Worm (Caenorhabditis elegans) whole organism, young adult: ENCODE measurements around the gene C04E12.2.

Experiments used
- B0035.1 ChIP-seq: sonication (generic microtip); optimal IDR thresholded peaks from 2 replicates; lab custom pipeline; 2016; ENCODE audit warnings: missing genetic modification characterization, mild to moderate bottlenecking, missing compliant biosample characterization, missing genotype, missing genetic modification reagents
- C17E4.6 ChIP-seq: fragments of 200-800 bp; sonication (Bioruptor generic); IDR thresholded peaks from 2 replicates; pipeline ENCODE4 v1.3.6; 2022; ENCODE audit warnings: missing genetic modification reagents, missing genetic modification characterization, missing compliant biosample characterization
- F37B4.10 ChIP-seq: fragments of 200-800 bp; sonication (Bioruptor generic); IDR thresholded peaks from 2 replicates; pipeline ENCODE4 v1.3.6; 2022; ENCODE audit warnings: missing genetic modification characterization, missing compliant biosample characterization
- F49E8.2 ChIP-seq: sonication (generic microtip); optimal IDR thresholded peaks from 3 replicates; lab custom pipeline; 2017; ENCODE audit warnings: missing genetic modification characterization, mild to moderate bottlenecking, missing compliant biosample characterization, antibody characterized with exemption, moderate library complexity; ENCODE audit not compliant: insufficient read depth
- F57C9.4 ChIP-seq: sonication (generic microtip); optimal IDR thresholded peaks from 2 replicates; lab custom pipeline; 2017; ENCODE audit warnings: mild to moderate bottlenecking, missing genetic modification characterization, missing compliant biosample characterization
- K11D2.4 ChIP-seq: fragments of 200-800 bp; sonication (Bioruptor generic); IDR thresholded peaks from 2 replicates; pipeline ENCODE4 v1.3.6; 2022; ENCODE audit warnings: missing genetic modification reagents, missing genetic modification characterization, missing compliant biosample characterization
- K12H6.12 ChIP-seq: fragments of 200-800 bp; sonication (Bioruptor generic); optimal IDR thresholded peaks from 2 replicates; lab custom pipeline; 2018; ENCODE audit warnings: mild to moderate bottlenecking, missing genetic modification characterization, missing compliant biosample characterization
- T07F8.4 ChIP-seq: sonication (generic microtip); optimal IDR thresholded peaks from 2 replicates; lab custom pipeline; 2016; ENCODE audit warnings: mild to moderate bottlenecking, missing genetic modification characterization, moderate library complexity, missing compliant biosample characterization
- Y56A3A.18 ChIP-seq: fragments of 200-800 bp; sonication (Bioruptor generic); IDR thresholded peaks from 2 replicates; pipeline ENCODE4 v1.3.6; 2022; ENCODE audit warnings: missing genetic modification reagents, missing genetic modification characterization, missing compliant biosample characterization
- aptf-2 ChIP-seq: fragments of 200-800 bp; sonication (Bioruptor generic); conservative IDR thresholded peaks from 2 replicates; pipeline ENCODE4 v1.3.6; 2022; ENCODE audit warnings: missing genetic modification reagents, missing genetic modification characterization, missing compliant biosample characterization
- attf-6 ChIP-seq: fragments of 200-800 bp; sonication (Bioruptor generic); IDR thresholded peaks from 2 replicates; pipeline ENCODE4 v1.3.6; 2022; ENCODE audit warnings: missing genetic modification reagents, missing genetic modification characterization, missing compliant biosample characterization
- ceh-100 ChIP-seq: fragments of 200-800 bp; sonication (Bioruptor generic); IDR thresholded peaks from 2 replicates; pipeline ENCODE4 v1.3.6; 2022; ENCODE audit warnings: missing genetic modification reagents, missing genetic modification characterization, missing compliant biosample characterization
- ceh-27 ChIP-seq: fragments of 200-800 bp; sonication (Bioruptor generic); optimal IDR thresholded peaks from 2 replicates; lab custom pipeline; 2018; ENCODE audit warnings: mild to moderate bottlenecking, missing genetic modification characterization, moderate library complexity, missing compliant biosample characterization
- ceh-40 ChIP-seq: fragments of 200-800 bp; sonication (Bioruptor generic); IDR thresholded peaks from 2 replicates; pipeline ENCODE4 v1.3.6; 2022; ENCODE audit warnings: missing genetic modification characterization, missing compliant biosample characterization
- chd-7 ChIP-seq: sonication (generic microtip); optimal IDR thresholded peaks from 2 replicates; lab custom pipeline; 2016; ENCODE audit warnings: mild to moderate bottlenecking, missing genetic modification characterization, moderate library complexity, missing compliant biosample characterization
- egl-18 ChIP-seq: fragments of 200-800 bp; sonication (Bioruptor generic); IDR thresholded peaks from 2 replicates; pipeline ENCODE4 v1.3.6; 2022; ENCODE audit warnings: missing genetic modification reagents, missing genetic modification characterization, missing compliant biosample characterization
- fkh-3 ChIP-seq: sonication (generic microtip); optimal IDR thresholded peaks from 2 replicates; lab custom pipeline; 2016; ENCODE audit warnings: mild to moderate bottlenecking, missing genetic modification characterization, missing compliant biosample characterization
- hlh-26 ChIP-seq: fragments of 200-800 bp; sonication (Bioruptor generic); conservative IDR thresholded peaks from 2 replicates; pipeline ENCODE4 v1.3.6; 2022; ENCODE audit warnings: missing genetic modification reagents, missing genetic modification characterization, missing compliant biosample characterization
- hrde-1 ChIP-seq: sonication (generic microtip); optimal IDR thresholded peaks from 2 replicates; lab custom pipeline; 2016; ENCODE audit warnings: missing genetic modification characterization, mild to moderate bottlenecking, missing compliant biosample characterization, moderate library complexity, missing genotype, missing genetic modification reagents, borderline replicate concordance
- lsl-1 ChIP-seq: fragments of 200-800 bp; sonication (Bioruptor generic); optimal IDR thresholded peaks from 2 replicates; lab custom pipeline; 2018; ENCODE audit warnings: mild to moderate bottlenecking, missing genetic modification characterization, moderate library complexity, missing compliant biosample characterization
- lsy-27 ChIP-seq: sonication (generic microtip); optimal IDR thresholded peaks from 2 replicates; lab custom pipeline; 2017; ENCODE audit warnings: missing genetic modification characterization, mild to moderate bottlenecking, missing compliant biosample characterization, antibody characterized with exemption, missing genotype, borderline replicate concordance; ENCODE audit not compliant: insufficient read depth
- madf-6 ChIP-seq: fragments of 200-800 bp; sonication (Bioruptor generic); IDR thresholded peaks from 2 replicates; pipeline ENCODE4 v1.3.6; 2022; ENCODE audit warnings: missing genetic modification reagents, missing genetic modification characterization, missing compliant biosample characterization
- mel-28 ChIP-seq: sonication (generic microtip); optimal IDR thresholded peaks from 2 replicates; lab custom pipeline; 2016; ENCODE audit warnings: borderline replicate concordance, mild to moderate bottlenecking, missing genetic modification characterization, missing compliant biosample characterization
- mes-4 ChIP-seq: sonication (generic microtip); optimal IDR thresholded peaks from 2 replicates; lab custom pipeline; 2016; ENCODE audit warnings: missing genotype, missing genetic modification characterization, missing compliant biosample characterization
- mxl-1 ChIP-seq: sonication (generic microtip); optimal IDR thresholded peaks from 2 replicates; lab custom pipeline; 2016; ENCODE audit warnings: missing genetic modification characterization, missing compliant biosample characterization
- nfyb-1 ChIP-seq: fragments of 200-800 bp; sonication (Bioruptor generic); IDR thresholded peaks from 2 replicates; pipeline ENCODE4 v1.3.6; 2022; ENCODE audit warnings: missing genetic modification reagents, missing genetic modification characterization, missing compliant biosample characterization
- nhr-120 ChIP-seq: fragments of 200-800 bp; sonication (Bioruptor generic); IDR thresholded peaks from 2 replicates; pipeline ENCODE4 v1.3.6; 2022; ENCODE audit warnings: missing genetic modification characterization, missing compliant biosample characterization
- nhr-80 ChIP-seq: sonication (generic microtip); optimal IDR thresholded peaks from 2 replicates; lab custom pipeline; 2016; ENCODE audit warnings: missing genetic modification characterization, missing compliant biosample characterization
- nhr-90 ChIP-seq: sonication (generic microtip); optimal IDR thresholded peaks from 2 replicates; lab custom pipeline; 2016; ENCODE audit warnings: missing genotype, mild to moderate bottlenecking, missing genetic modification characterization, missing compliant biosample characterization
- pbrm-1 ChIP-seq: fragments of 200-800 bp; sonication (Bioruptor generic); IDR thresholded peaks from 2 replicates; pipeline ENCODE4 v1.3.6; 2022; ENCODE audit warnings: missing genetic modification reagents, missing genetic modification characterization, missing compliant biosample characterization
- repo-1 ChIP-seq: sonication (generic microtip); optimal IDR thresholded peaks from 2 replicates; lab custom pipeline; 2017; ENCODE audit warnings: mild to moderate bottlenecking, missing genetic modification characterization, missing compliant biosample characterization
- snpc-3.4 ChIP-seq: sonication (generic microtip); optimal IDR thresholded peaks from 2 replicates; lab custom pipeline; 2017; ENCODE audit warnings: missing genetic modification characterization, mild to moderate bottlenecking, missing compliant biosample characterization, antibody characterized with exemption, moderate library complexity, missing genotype, missing genetic modification reagents
- tbx-9 ChIP-seq: sonication (generic microtip); optimal IDR thresholded peaks from 2 replicates; lab custom pipeline; 2016; ENCODE audit warnings: borderline replicate concordance, missing genetic modification characterization, inconsistent platforms, missing compliant biosample characterization
- tlf-1 ChIP-seq: fragments of 200-800 bp; sonication (Bioruptor generic); optimal IDR thresholded peaks from 2 replicates; lab custom pipeline; 2018; ENCODE audit warnings: mild to moderate bottlenecking, missing genetic modification characterization, missing compliant biosample characterization
- ztf-25 ChIP-seq: fragments of 200-800 bp; sonication (Bioruptor generic); IDR thresholded peaks from 2 replicates; pipeline ENCODE4 v1.3.6; 2022; ENCODE audit warnings: missing genetic modification reagents, missing genetic modification characterization, missing compliant biosample characterization
- ztf-26 ChIP-seq: sonication (generic microtip); optimal IDR thresholded peaks from 2 replicates; lab custom pipeline; 2017; ENCODE audit warnings: missing genetic modification characterization, missing compliant biosample characterization
- ztf-28 ChIP-seq: fragments of 200-800 bp; sonication (Bioruptor generic); IDR thresholded peaks from 2 replicates; pipeline ENCODE4 v1.3.6; 2022; ENCODE audit warnings: missing genetic modification reagents, missing genetic modification characterization, missing compliant biosample characterization

Gene C04E12.2

ce11 chrV:3409498-3409897, 41.6 kb downstream of the C04E12.2 start:
- TF ChIP-seq F37B4.10 (GFP tag; lab: Robert Waterston, UW) (no peak), aptf-2 (GFP tag; lab: Robert Waterston, UW) (no peak), snpc-3.4 (tag; lab: Kevin White, UChicago) (no peak), F49E8.2 (tag; lab: Kevin White, UChicago) (no peak), C17E4.6 (GFP tag; lab: Robert Waterston, UW) (no peak), pbrm-1 (GFP tag; lab: Robert Waterston, UW) (no peak), fkh-3 (tag; lab: Kevin White, UChicago) (no peak), nfyb-1 (no peak), ceh-40 (GFP tag; lab: Robert Waterston, UW) (no peak), nhr-120 (GFP tag; lab: Robert Waterston, UW) (no peak), Y56A3A.18 (GFP tag; lab: Robert Waterston, UW) (no peak), nhr-90 (tag; lab: Kevin White, UChicago) (no peak), lsy-27 (tag; lab: Kevin White, UChicago) (no peak), mxl-1 (tag; lab: Kevin White, UChicago) (no peak), T07F8.4 (tag; lab: Kevin White, UChicago) (no peak), K12H6.12 (tag; lab: Kevin White, UChicago) (no peak), chd-7 (tag; lab: Kevin White, UChicago) (no peak), lsl-1 (GFP tag; lab: Kevin White, UChicago) (no peak), mel-28 (tag; lab: Kevin White, UChicago) (no peak), K11D2.4 (GFP tag; lab: Robert Waterston, UW) (no peak)

DNA sequence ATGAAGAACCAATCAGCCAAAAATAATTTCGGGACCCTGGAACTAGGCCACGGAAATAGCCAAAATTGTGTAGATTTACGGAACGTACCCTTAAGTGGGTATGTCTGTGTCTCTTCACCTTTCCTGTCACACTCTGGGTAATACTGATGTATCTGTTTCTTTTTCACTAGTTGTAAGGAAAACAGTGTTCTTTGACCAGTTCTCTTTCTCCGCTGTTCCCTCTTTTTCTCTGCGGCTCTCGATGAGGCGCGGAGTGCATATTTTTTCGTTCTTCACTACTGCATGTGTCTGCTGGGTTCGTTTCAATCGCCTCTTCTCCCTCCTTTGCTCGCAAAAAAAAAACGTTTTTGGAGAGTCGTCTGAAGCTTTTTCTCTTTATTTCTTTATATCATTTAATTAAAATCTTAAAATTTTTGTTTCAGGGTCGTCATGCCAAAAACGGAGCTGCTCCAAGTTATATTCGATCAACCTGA, 42.3 kb downstream of the C04E12.2 start, which contains the start of gene arrd-22:
Gene arrd-22 (plus strand): TSS at position 423 of the 473 bp plus-strand sequence.
- no peak for TF ChIP-seq nhr-90 (tag; lab: Kevin White, UChicago)
- TF ChIP-seq ceh-27 (GFP tag; lab: Kevin White, UChicago) = peak; percentile 15

DNA sequence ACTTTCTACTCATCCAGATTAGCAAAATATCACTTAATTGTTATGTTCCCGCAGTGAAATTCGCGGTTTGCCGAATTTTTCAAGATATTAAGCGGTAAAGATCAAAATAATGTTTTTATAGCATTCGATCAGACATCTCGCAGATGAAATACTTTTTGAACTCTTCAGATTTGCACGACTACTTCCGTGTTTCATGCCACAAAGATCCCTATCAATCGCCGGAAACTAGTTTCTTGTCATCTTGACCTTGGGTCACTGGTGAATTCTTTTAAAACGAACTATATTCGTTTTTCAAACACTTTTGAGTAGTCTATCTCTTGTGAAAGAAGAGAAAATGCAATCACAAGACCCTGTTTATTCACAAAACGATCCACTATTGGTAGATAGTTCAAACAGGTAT, 45.1 kb downstream of the C04E12.2 start, which contains the start of gene txt-11:
Gene txt-11 (plus strand): TSS at position 301 of the 400 bp plus-strand sequence.
- TF ChIP-seq madf-6 (GFP tag; lab: Robert Waterston, UW) (no peak), ztf-28 (no peak), nhr-80 (no peak), F57C9.4 (tag; lab: Kevin White, UChicago) (no peak), tbx-9 (tag; lab: Kevin White, UChicago) (no peak), mes-4 (tag; lab: Kevin White, UChicago) (no peak), B0035.1 (tag; lab: Kevin White, UChicago) (no peak), pbrm-1 (GFP tag; lab: Robert Waterston, UW) (no peak), ztf-25 (no peak), hlh-26 (GFP tag; lab: Robert Waterston, UW) (no peak), ceh-100 (no peak), hrde-1 (no peak), ztf-26 (tag; lab: Kevin White, UChicago) (no peak), tlf-1 (no peak), egl-18 (GFP tag; lab: Robert Waterston, UW) (no peak), repo-1 (tag; lab: Kevin White, UChicago) (no peak), attf-6 (GFP tag; lab: Robert Waterston, UW) (no peak)
